Fruit fly (Drosophila melanogaster) whole organism, embryonic: Measurements from ENCODE around the gene CG32147.

ENCODE experiments used
- Awh ChIP-seq: fragments of 200-800 bp; sonication (Bioruptor generic); IDR thresholded peaks from 2 replicates; pipeline ENCODE4, ENCODE4 v1.3.6; 2022; ENCODE audit warnings: missing biosample characterization, missing genetic modification characterization
- CG10543 ChIP-seq: fragments of 200-800 bp; sonication (Bioruptor generic); optimal IDR thresholded peaks from 3 replicates; lab custom pipeline; 2017; ENCODE audit warnings: missing biosample characterization, mild to moderate bottlenecking, missing genetic modification characterization, moderate library complexity
- CG11696 ChIP-seq: fragments of 200-800 bp; sonication (Bioruptor generic); IDR thresholded peaks from 2 replicates; pipeline ENCODE4 v1.3.6; 2022; ENCODE audit warnings: missing biosample characterization, missing genetic modification characterization
- CG17328 ChIP-seq: fragments of 200-800 bp; sonication (Bioruptor generic); IDR thresholded peaks from 2 replicates; pipeline ENCODE4 v1.3.6; 2022; ENCODE audit warnings: missing biosample characterization, missing genetic modification characterization
- CG2199 ChIP-seq: fragments of 200-800 bp; sonication (Bioruptor generic); IDR thresholded peaks from 3 replicates; pipeline ENCODE4 v1.3.6; 2022; ENCODE audit warnings: missing biosample characterization, missing genetic modification characterization
- CG2712 ChIP-seq: fragments of 200-800 bp; optimal IDR thresholded peaks from 3 replicates; lab custom pipeline; 2019; ENCODE audit warnings: missing biosample characterization, mild to moderate bottlenecking, missing genetic modification characterization, moderate library complexity
- CG32532 ChIP-seq: fragments of 200-800 bp; sonication (Bioruptor generic); IDR thresholded peaks from 2 replicates; pipeline ENCODE4 v1.3.6; 2022; ENCODE audit warnings: missing biosample characterization, missing genetic modification characterization
- CG3281 ChIP-seq: fragments of 200-800 bp; sonication (Bioruptor generic); optimal IDR thresholded peaks from 3 replicates; lab custom pipeline; 2017; ENCODE audit warnings: missing biosample characterization, mild to moderate bottlenecking, missing genetic modification characterization
- CG4360 ChIP-seq: fragments of 200-800 bp; sonication (Bioruptor generic); IDR thresholded peaks from 2 replicates; pipeline ENCODE4 v1.3.6; 2022; ENCODE audit warnings: missing biosample characterization, missing genetic modification characterization
- CG43689 ChIP-seq: fragments of 200-800 bp; sonication (Bioruptor generic); IDR thresholded peaks from 2 replicates; pipeline ENCODE4 v1.3.6; 2022; ENCODE audit warnings: missing biosample characterization, missing genetic modification characterization
- CG4424 ChIP-seq: fragments of 200-800 bp; sonication (Bioruptor generic); optimal IDR thresholded peaks from 3 replicates; lab custom pipeline; 2016; ENCODE audit warnings: missing biosample characterization, missing genetic modification characterization
- CG4617 ChIP-seq: fragments of 200-800 bp; sonication (Bioruptor generic); optimal IDR thresholded peaks from 3 replicates; lab custom pipeline; 2016; ENCODE audit warnings: missing biosample characterization, missing genetic modification characterization, borderline replicate concordance
- CG6272 ChIP-seq: fragments of 200-800 bp; sonication (Bioruptor generic); IDR thresholded peaks from 2 replicates; pipeline ENCODE4 v1.3.6; 2022; ENCODE audit warnings: missing biosample characterization, missing genetic modification characterization
- CG6854 ChIP-seq: fragments of 200-800 bp; sonication (Bioruptor generic); optimal IDR thresholded peaks from 3 replicates; lab custom pipeline; 2017; ENCODE audit warnings: missing biosample characterization, mild to moderate bottlenecking, missing genetic modification characterization
- CG7786 ChIP-seq: fragments of 200-800 bp; sonication (Bioruptor generic); optimal IDR thresholded peaks from 2 replicates; lab custom pipeline; 2016; ENCODE audit warnings: missing biosample characterization, missing genetic modification characterization
- CG8924 ChIP-seq: fragments of 200-800 bp; optimal IDR thresholded peaks from 3 replicates; lab custom pipeline; 2019; ENCODE audit warnings: missing biosample characterization, mild to moderate bottlenecking, missing genetic modification characterization, moderate library complexity
- D19A ChIP-seq: fragments of 200-800 bp; optimal IDR thresholded peaks from 3 replicates; lab custom pipeline; 2019; ENCODE audit warnings: missing biosample characterization, mild to moderate bottlenecking, missing genetic modification characterization, moderate library complexity
- Dad ChIP-seq: fragments of 200-800 bp; sonication (Bioruptor generic); optimal IDR thresholded peaks from 3 replicates; lab custom pipeline; 2016; ENCODE audit warnings: missing biosample characterization, missing genetic modification characterization
- Dll ChIP-seq: fragments of 200-800 bp; sonication (Bioruptor generic); IDR thresholded peaks from 4 replicates; pipeline ENCODE4 v1.3.6; 2022; ENCODE audit warnings: missing biosample characterization, missing genetic modification characterization; ENCODE audit not compliant: partially characterized antibody
- Doc3 ChIP-seq: fragments of 200-800 bp; sonication (Bioruptor generic); IDR thresholded peaks from 3 replicates; pipeline ENCODE4 v1.3.6; 2022; ENCODE audit warnings: missing biosample characterization, missing genetic modification characterization; ENCODE audit not compliant: partially characterized antibody
- Drgx ChIP-seq: fragments of 200-800 bp; sonication (Bioruptor generic); IDR thresholded peaks from 2 replicates; pipeline ENCODE4 v1.3.6; 2022; ENCODE audit warnings: missing biosample characterization, missing genetic modification characterization
- E2f1 ChIP-seq: fragments of 200-800 bp; sonication (Bioruptor generic); IDR thresholded peaks from 2 replicates; pipeline ENCODE4 v1.3.6; 2022; ENCODE audit warnings: missing biosample characterization, missing genetic modification characterization
- Ets97D ChIP-seq: fragments of 200-800 bp; sonication (Bioruptor generic); optimal IDR thresholded peaks from 3 replicates; lab custom pipeline; 2016; ENCODE audit warnings: missing biosample characterization, missing genetic modification characterization
- HmgD ChIP-seq: fragments of 200-800 bp; sonication (Bioruptor generic); optimal IDR thresholded peaks from 3 replicates; lab custom pipeline; 2016; ENCODE audit warnings: missing biosample characterization, missing genetic modification characterization
- MTF-1 ChIP-seq: fragments of 200-800 bp; sonication (Bioruptor generic); optimal IDR thresholded peaks from 2 replicates; lab custom pipeline; 2018; ENCODE audit warnings: missing biosample characterization, mild to moderate bottlenecking, missing genetic modification characterization, borderline replicate concordance
- NC2β ChIP-seq: fragments of 200-800 bp; sonication (Bioruptor generic); optimal IDR thresholded peaks from 2 replicates; lab custom pipeline; 2016; ENCODE audit warnings: missing biosample characterization, missing genetic modification characterization
- Pdp1 ChIP-seq, 2 experiments: fragments of 200-800 bp; sonication (Bioruptor generic); optimal IDR thresholded peaks; 3 replicates each; lab custom pipeline; 2016; ENCODE audit warnings: missing biosample characterization in 2 of 2, missing genetic modification characterization in 2 of 2, mild to moderate bottlenecking in 1 of 2, moderate library complexity in 1 of 2
- Ssrp ChIP-seq: fragments of 200-800 bp; sonication (Bioruptor generic); optimal IDR thresholded peaks from 2 replicates; lab custom pipeline; 2018; ENCODE audit warnings: missing biosample characterization, mild to moderate bottlenecking, missing genetic modification characterization, moderate library complexity
- amos ChIP-seq: fragments of 200-800 bp; sonication (Bioruptor generic); IDR thresholded peaks from 2 replicates; pipeline ENCODE4 v1.3.6; 2022; ENCODE audit warnings: missing biosample characterization, missing genetic modification characterization; ENCODE audit not compliant: partially characterized antibody
- ato ChIP-seq: fragments of 200-800 bp; sonication (Bioruptor generic); IDR thresholded peaks from 2 replicates; pipeline ENCODE4 v1.3.6; 2022; ENCODE audit warnings: missing biosample characterization, missing genetic modification characterization; ENCODE audit not compliant: partially characterized antibody
- bbx ChIP-seq: fragments of 200-800 bp; sonication (Bioruptor generic); IDR thresholded peaks from 2 replicates; pipeline ENCODE4 v1.3.6; 2022; ENCODE audit warnings: missing biosample characterization, missing genetic modification characterization; ENCODE audit not compliant: partially characterized antibody
- cg ChIP-seq: fragments of 200-800 bp; sonication (Bioruptor generic); optimal IDR thresholded peaks from 3 replicates; lab custom pipeline; 2019; ENCODE audit warnings: missing biosample characterization, mild to moderate bottlenecking, missing genetic modification characterization, moderate library complexity
- dimm ChIP-seq: fragments of 200-800 bp; sonication (Bioruptor generic); IDR thresholded peaks from 2 replicates; pipeline ENCODE4 v1.3.6; 2022; ENCODE audit warnings: missing biosample characterization, missing genetic modification characterization
- dpn ChIP-seq, 2 experiments: fragments of 200-800 bp; sonication (Bioruptor generic); optimal IDR thresholded peaks; 3 replicates each; lab custom pipeline; 2016; ENCODE audit warnings: missing biosample characterization in 2 of 2, missing genetic modification characterization in 2 of 2
- ftz-f1 ChIP-seq: fragments of 200-800 bp; sonication (Bioruptor generic); optimal IDR thresholded peaks from 2 replicates; lab custom pipeline; 2016; ENCODE audit warnings: missing biosample characterization, missing genetic modification characterization
- grau ChIP-seq: fragments of 200-800 bp; optimal IDR thresholded peaks from 3 replicates; lab custom pipeline; 2019; ENCODE audit warnings: missing biosample characterization, mild to moderate bottlenecking, missing genetic modification characterization, moderate library complexity
- lilli ChIP-seq: fragments of 200-800 bp; sonication (Bioruptor generic); optimal IDR thresholded peaks from 3 replicates; lab custom pipeline; 2016; ENCODE audit warnings: missing biosample characterization, missing genetic modification characterization
- maf-S ChIP-seq: fragments of 200-800 bp; sonication (Bioruptor generic); optimal IDR thresholded peaks from 2 replicates; lab custom pipeline; 2016; ENCODE audit warnings: missing biosample characterization, missing genetic modification characterization
- nerfin-1 ChIP-seq: fragments of 200-800 bp; sonication (Bioruptor generic); optimal IDR thresholded peaks from 3 replicates; lab custom pipeline; 2019; ENCODE audit warnings: missing biosample characterization, mild to moderate bottlenecking, missing genetic modification characterization, moderate library complexity
- pan ChIP-seq, 4 experiments: fragments of >200 bp in 3 of 4; fragments of 200-800 bp in 1 of 4; sonication (Bioruptor generic) in 1 of 4; optimal IDR thresholded peaks in 3 of 4; IDR thresholded peaks in 1 of 4; 2 replicates each; pipeline versions ENCODE4 v1.3.6 to Lab custom; 2017 to 2022; ENCODE audit warnings: missing biosample characterization in 2 of 4, missing genetic modification characterization in 2 of 4, mixed read lengths in 1 of 4
- pho ChIP-seq: fragments of 200-800 bp; sonication (Bioruptor generic); optimal IDR thresholded peaks from 2 replicates; lab custom pipeline; 2016; ENCODE audit warnings: missing biosample characterization, missing genetic modification characterization
- phol ChIP-seq: fragments of 200-800 bp; sonication (Bioruptor generic); optimal IDR thresholded peaks from 3 replicates; lab custom pipeline; 2018; ENCODE audit warnings: missing biosample characterization, mild to moderate bottlenecking, missing genetic modification characterization, moderate library complexity
- prd ChIP-seq, 3 experiments: fragments of >200 bp in 2 of 3; fragments of 200-800 bp in 1 of 3; sonication (Bioruptor generic) in 1 of 3; optimal IDR thresholded peaks in 2 of 3; IDR thresholded peaks in 1 of 3; 2 replicates in 2 of 3; 3 replicates in 1 of 3; pipeline versions ENCODE4 v1.3.6 to Lab custom; 2017 to 2022; ENCODE audit warnings: missing biosample characterization in 1 of 3, missing genetic modification characterization in 1 of 3
- pzg ChIP-seq: fragments of 200-800 bp; sonication (Bioruptor generic); optimal IDR thresholded peaks from 3 replicates; lab custom pipeline; 2018; ENCODE audit warnings: missing biosample characterization, mild to moderate bottlenecking, missing genetic modification characterization, moderate library complexity
- row ChIP-seq: fragments of 200-800 bp; sonication (Bioruptor generic); IDR thresholded peaks from 3 replicates; pipeline ENCODE4 v1.3.6; 2022; ENCODE audit warnings: missing biosample characterization, missing genetic modification characterization
- sens ChIP-seq: fragments of 200-800 bp; sonication (Bioruptor generic); peaks from one replicate; lab custom pipeline; 2016; ENCODE audit warnings: missing biosample characterization, missing genetic modification characterization
- sqz ChIP-seq: fragments of 200-800 bp; sonication (Bioruptor generic); optimal IDR thresholded peaks from 3 replicates; lab custom pipeline; 2018; ENCODE audit warnings: missing biosample characterization, mild to moderate bottlenecking, missing genetic modification characterization
- sug ChIP-seq: fragments of 200-800 bp; optimal IDR thresholded peaks from 2 replicates; lab custom pipeline; 2019; ENCODE audit warnings: missing biosample characterization, mild to moderate bottlenecking, missing genetic modification characterization, moderate library complexity

Gene CG32147

dm6 chr3L:15093929-15094588 lies 49.8 kb downstream of the CG32147 start:
- TF ChIP-seq sens (GFP tag; lab: Kevin White, UChicago) (peak; percentile 85), CG2199 (GFP tag; lab: Robert Waterston, UW) (0 out of 3 replicates have a peak, but pooled peaks have one; percentile 63), Ets97D (GFP tag; lab: Kevin White, UChicago) (no peak), maf-S (GFP tag; lab: Kevin White, UChicago) (no peak), sqz (GFP tag; lab: Kevin White, UChicago) (peak; percentile 56), ftz-f1 (GFP tag; lab: Kevin White, UChicago) (no peak), Awh (no peak), ato (GFP tag; lab: Robert Waterston, UW) (no peak), amos (GFP tag; lab: Robert Waterston, UW) (peak; percentile 8; the same call in 1 of the 2 replicates), Doc3 (GFP tag; lab: Robert Waterston, UW) (0 out of 3 replicates have a peak, but pooled peaks have one; percentile 19), prd (optimal IDR thresholded peaks at IDR 0.05; lab: Kevin White, UChicago) (no peak), prd (GFP tag; IDR thresholded peaks at IDR 0.05; lab: Robert Waterston, UW) (no peak), Pdp1 (GFP tag; optimal IDR thresholded peaks at IDR 0.05; lab: Kevin White, UChicago) (peak in 1 of 2 experiments; percentile 31), E2f1 (GFP tag; lab: Robert Waterston, UW) (no peak), cg (peak; percentile 68), sug (tag; lab: Kevin White, UChicago) (peak; percentile 6), Dad (GFP tag; lab: Kevin White, UChicago) (no peak), CG17328 (GFP tag; lab: Robert Waterston, UW) (no peak), row (peak; percentile 45; the same call in 1 of the 3 replicates), CG3281 (GFP tag; lab: Kevin White, UChicago) (peak; percentile 2), CG4424 (GFP tag; lab: Kevin White, UChicago) (no peak), CG4360 (GFP tag; lab: Robert Waterston, UW) (peak; percentile 80), CG43689 (GFP tag; lab: Robert Waterston, UW) (no peak), pho (GFP tag; lab: Kevin White, UChicago) (no peak), Ssrp (tag; lab: Kevin White, UChicago) (peak; percentile 8), CG4617 (GFP tag; lab: Kevin White, UChicago) (no peak), NC2β (GFP tag; lab: Kevin White, UChicago) (no peak), CG11696 (GFP tag; lab: Robert Waterston, UW) (peak; percentile 81), nerfin-1 (tag; lab: Kevin White, UChicago) (peak; percentile 18), D19A (peak; percentile 23), pan (optimal IDR thresholded peaks at IDR 0.05; lab: Kevin White, UChicago) (no peak), pan (GFP tag; optimal IDR thresholded peaks at IDR 0.05 in 1 of 2, IDR thresholded peaks at IDR 0.05 in 1 of 2) (peak in 1 of 2 experiments; percentile 16), HmgD (GFP tag; lab: Kevin White, UChicago) (no peak), CG8924 (peak; percentile 26), CG2712 (tag; lab: Kevin White, UChicago) (peak; percentile 19), CG6272 (no peak), lilli (GFP tag; lab: Kevin White, UChicago) (peak; percentile 21), dpn (GFP tag; optimal IDR thresholded peaks at IDR 0.05; lab: Kevin White, UChicago) (peak in 1 of 2 experiments; percentile 5), CG10543 (GFP tag; lab: Kevin White, UChicago) (no peak), phol (tag; lab: Kevin White, UChicago) (peak; percentile 5), Dll (GFP tag; lab: Robert Waterston, UW) (peak; percentile 61; the same call in 2 of the 4 replicates), grau (tag; lab: Kevin White, UChicago) (peak; percentile 93), CG32532 (GFP tag; lab: Robert Waterston, UW) (peak; percentile 24; the same call in 1 of the 2 replicates), CG6854 (GFP tag; lab: Kevin White, UChicago) (peak; percentile 15), pzg (no peak), Drgx (GFP tag; lab: Robert Waterston, UW) (peak; percentile 48), bbx (GFP tag; lab: Robert Waterston, UW) (no peak), MTF-1 (GFP tag; lab: Kevin White, UChicago) (no peak), CG7786 (GFP tag; lab: Kevin White, UChicago) (no peak), dimm (no peak)
